Worm (Caenorhabditis elegans): ENCODE results near the gene B0024.3.

- TF ChIP-seq dve-1 (tag; optimal IDR thresholded peaks at IDR 0.05) = no peak
- no peak for TF ChIP-seq ama-1 (optimal IDR thresholded peaks at IDR 0.05)
- no peak for TF ChIP-seq lin-11 (tag; optimal IDR thresholded peaks at IDR 0.05)
- TF ChIP-seq nhr-11 (tag; optimal IDR thresholded peaks at IDR 0.05) = no peak
- TF ChIP-seq pqm-1 (tag; optimal IDR thresholded peaks at IDR 0.05) = no peak
- TF ChIP-seq che-1 (tag; optimal IDR thresholded peaks at IDR 0.05) = no peak
- no peak for TF ChIP-seq hlh-8 (tag; optimal IDR thresholded peaks at IDR 0.05)
- TF ChIP-seq T23F11.4 (GFP tag; optimal IDR thresholded peaks at IDR 0.05) = no peak
- no peak for TF ChIP-seq eyg-1 (tag; optimal IDR thresholded peaks at IDR 0.05)
- TF ChIP-seq ceh-48 (tag; optimal IDR thresholded peaks at IDR 0.05) = no peak
Measured at ce11 chrV:10277579-10277978, 9.8 kb upstream of the B0024.3 start, which contains the start of gene lys-1.

Data from whole organism, late embryonic.